Worm (Caenorhabditis elegans): ENCODE results near the gene str-55.

ce11 chrV:16374676-16375075 lies 42.2 kb downstream of the str-55 start, which contains the start of gene srv-34:
- TF ChIP-seq unc-62 (GFP tag; optimal IDR thresholded peaks at IDR 0.05) (no peak), zfh-2 (GFP tag; conservative IDR thresholded peaks at IDR 0.05) (no peak), him-1 (tag; optimal IDR thresholded peaks at IDR 0.05) (no peak), unc-130 (GFP tag; optimal IDR thresholded peaks at IDR 0.05) (no peak)

Data from whole organism, young adult.